Fruit fly (Drosophila melanogaster): ENCODE data around the gene Usp12-46.

Gene Usp12-46

dm6 chr3R:22724149-22724973, 26.3 kb upstream of the Usp12-46 start, which contains the start of gene Irp-1A (continued):
- peak; percentile 35 for TF ChIP-seq dm (GFP tag; optimal IDR thresholded peaks at IDR 0.05)
- no peak for TF ChIP-seq en (GFP tag; optimal IDR thresholded peaks at IDR 0.05)
- peak; percentile 65; the same call in 1 of the 3 replicates for TF ChIP-seq gce (GFP tag; IDR thresholded peaks at IDR 0.05)
- TF ChIP-seq CG18262 (tag; optimal IDR thresholded peaks at IDR 0.05), result peak; percentile 85
- peak; percentile 100 for TF ChIP-seq sug (tag; optimal IDR thresholded peaks at IDR 0.05)
- TF ChIP-seq pb (GFP tag; optimal IDR thresholded peaks at IDR 0.05), result no peak
- TF ChIP-seq Opbp (GFP tag; IDR thresholded peaks at IDR 0.05; ENCODE audit: partially characterized antibody), result peak; percentile 85
- TF ChIP-seq Spps (tag; optimal IDR thresholded peaks at IDR 0.05), result peak; percentile 62
- peak; percentile 57 for TF ChIP-seq Chrac-16 (GFP tag; optimal IDR thresholded peaks at IDR 0.05)
- peak; percentile 57 for TF ChIP-seq Oaz (GFP tag; IDR thresholded peaks at IDR 0.05)
- no peak for TF ChIP-seq CG17568 (GFP tag; optimal IDR thresholded peaks at IDR 0.05)
- peak; percentile 72 for TF ChIP-seq Hr3 (GFP tag; optimal IDR thresholded peaks at IDR 0.05)
- TF ChIP-seq ewg (GFP tag; optimal IDR thresholded peaks at IDR 0.05), result peak; percentile 19
- no peak for TF ChIP-seq CG4854 (GFP tag; optimal IDR thresholded peaks at IDR 0.05)
- peak; percentile 82 for TF ChIP-seq Med (GFP tag)
- peak; percentile 21 for TF ChIP-seq ATbp (GFP tag; optimal IDR thresholded peaks at IDR 0.05)
- TF ChIP-seq CG8765 (GFP tag; IDR thresholded peaks at IDR 0.05), result no peak
- peak; percentile 64; the same call in 1 of the 2 replicates for TF ChIP-seq NFAT (GFP tag; IDR thresholded peaks at IDR 0.05)
- TF ChIP-seq CG12299 (tag; optimal IDR thresholded peaks at IDR 0.05), result peak; percentile 62
- no peak for TF ChIP-seq Atf3 (GFP tag; optimal IDR thresholded peaks at IDR 0.05)
- peak; percentile 14 for TF ChIP-seq CG6854 (GFP tag; optimal IDR thresholded peaks at IDR 0.05)
- TF ChIP-seq sens-2 (GFP tag; IDR thresholded peaks at IDR 0.05), result no peak
- peak; percentile 47 for TF ChIP-seq Lhr (GFP tag; optimal IDR thresholded peaks at IDR 0.05)
- TF ChIP-seq phol (tag; optimal IDR thresholded peaks at IDR 0.05), result peak; percentile 81
- TF ChIP-seq CG6683 (GFP tag; optimal IDR thresholded peaks at IDR 0.05), result peak; percentile 66
- TF ChIP-seq CG2116 (GFP tag; optimal IDR thresholded peaks at IDR 0.05), result peak; percentile 73
- peak; percentile 85 for TF ChIP-seq CG11504 (tag; optimal IDR thresholded peaks at IDR 0.05)
- TF ChIP-seq shn (GFP tag; optimal IDR thresholded peaks at IDR 0.05), result no peak
- TF ChIP-seq CG8359 (GFP tag; optimal IDR thresholded peaks at IDR 0.05; ENCODE audit: borderline replicate concordance), result no peak
- no peak for TF ChIP-seq so (GFP tag; IDR thresholded peaks at IDR 0.05)
- TF ChIP-seq CG11723 (GFP tag; optimal IDR thresholded peaks at IDR 0.05), result no peak
- peak; percentile 77 for TF ChIP-seq HLH4C (GFP tag; IDR thresholded peaks at IDR 0.05; ENCODE audit: partially characterized antibody)
- peak; percentile 79 for TF ChIP-seq gsb-n (tag; optimal IDR thresholded peaks at IDR 0.05)
- peak; percentile 83 for TF ChIP-seq dmrt99B (tag; optimal IDR thresholded peaks at IDR 0.05)
- TF ChIP-seq D (optimal IDR thresholded peaks at IDR 0.05), result no peak
- TF ChIP-seq D (GFP tag; optimal IDR thresholded peaks at IDR 0.05), result peak; percentile 33
- peak; percentile 40 for TF ChIP-seq CG12104 (GFP tag; optimal IDR thresholded peaks at IDR 0.05)
- TF ChIP-seq Hr51 (GFP tag; optimal IDR thresholded peaks at IDR 0.05), result peak; percentile 28 to 87
- TF ChIP-seq run (tag; optimal IDR thresholded peaks at IDR 0.05), result peak; percentile 67
- no peak for TF ChIP-seq CG8944 (GFP tag; optimal IDR thresholded peaks at IDR 0.05)
- TF ChIP-seq CG31388 (GFP tag; optimal IDR thresholded peaks at IDR 0.05), result peak; percentile 31
- TF ChIP-seq CG8281 (tag; optimal IDR thresholded peaks at IDR 0.05), result no peak
- peak; percentile 56 for TF ChIP-seq Max (GFP tag; optimal IDR thresholded peaks at IDR 0.05)
- no peak for TF ChIP-seq disco-r (GFP tag; optimal IDR thresholded peaks at IDR 0.05)
- TF ChIP-seq CG16813 (GFP tag; IDR thresholded peaks at IDR 0.05; ENCODE audit: partially characterized antibody), result peak; percentile 81
- peak; percentile 38; the same call in 1 of the 2 replicates for TF ChIP-seq CG1024 (GFP tag; IDR thresholded peaks at IDR 0.05)
- peak; percentile 72 for TF ChIP-seq lmd (GFP tag; IDR thresholded peaks at IDR 0.05)
- peak; percentile 82 for TF ChIP-seq knrl (GFP tag; IDR thresholded peaks at IDR 0.05; ENCODE audit: partially characterized antibody)

Data from whole organism, embryonic.